Fruit fly (Drosophila melanogaster) whole organism, embryonic: ENCODE data around the gene CG31798.
A peak's percentile ranks its signal among the peaks of the same experiment; 100 is the strongest.

Experiments
- Ada2b ChIP-seq: fragments of 200-800 bp; sonication (Bioruptor generic); IDR thresholded peaks from 2 replicates; pipeline ENCODE4 v1.3.6; 2022; ENCODE audit warnings: missing biosample characterization, missing genetic modification characterization
- Adf1 ChIP-seq: fragments of 200-800 bp; sonication (Bioruptor generic); IDR thresholded peaks from 2 replicates; pipeline ENCODE4 v1.3.6; 2022; ENCODE audit warnings: missing biosample characterization, missing genetic modification characterization
- Atf3 ChIP-seq: fragments of 200-800 bp; sonication (Bioruptor generic); optimal IDR thresholded peaks from 3 replicates; lab custom pipeline; 2016; ENCODE audit warnings: missing biosample characterization, missing genetic modification characterization
- Awh ChIP-seq: fragments of 200-800 bp; sonication (Bioruptor generic); IDR thresholded peaks from 2 replicates; pipeline ENCODE4, ENCODE4 v1.3.6; 2022; ENCODE audit warnings: missing biosample characterization, missing genetic modification characterization
- BEAF-32 ChIP-seq: fragments of 200-800 bp; sonication (Bioruptor generic); optimal IDR thresholded peaks from 3 replicates; lab custom pipeline; 2017; ENCODE audit warnings: missing biosample characterization, missing genetic modification characterization, mild to moderate bottlenecking, moderate library complexity, missing genetic modification reagents
- CG10543 ChIP-seq: fragments of 200-800 bp; sonication (Bioruptor generic); optimal IDR thresholded peaks from 3 replicates; lab custom pipeline; 2017; ENCODE audit warnings: missing biosample characterization, mild to moderate bottlenecking, missing genetic modification characterization, moderate library complexity
- CG11723 ChIP-seq: fragments of 200-800 bp; sonication (Bioruptor generic); optimal IDR thresholded peaks from 2 replicates; lab custom pipeline; 2017; ENCODE audit warnings: missing biosample characterization, mild to moderate bottlenecking, missing genetic modification characterization
- CG12071 ChIP-seq: fragments of 200-800 bp; sonication (Bioruptor generic); optimal IDR thresholded peaks from 3 replicates; lab custom pipeline; 2018; ENCODE audit warnings: missing biosample characterization, mild to moderate bottlenecking, missing genetic modification characterization
- CG13287 ChIP-seq: fragments of 200-800 bp; sonication (Bioruptor generic); IDR thresholded peaks from 2 replicates; pipeline ENCODE4 v1.3.6; 2022; ENCODE audit warnings: missing biosample characterization, missing genetic modification characterization; ENCODE audit not compliant: partially characterized antibody
- CG13296 ChIP-seq: fragments of 200-800 bp; sonication (Bioruptor generic); optimal IDR thresholded peaks from 3 replicates; lab custom pipeline; 2018; ENCODE audit warnings: missing biosample characterization, mild to moderate bottlenecking, missing genetic modification characterization
- CG13775 ChIP-seq: fragments of 200-800 bp; sonication (Bioruptor generic); optimal IDR thresholded peaks from 3 replicates; lab custom pipeline; 2017; ENCODE audit warnings: missing biosample characterization, mild to moderate bottlenecking, missing genetic modification characterization
- CG2199 ChIP-seq: fragments of 200-800 bp; sonication (Bioruptor generic); IDR thresholded peaks from 3 replicates; pipeline ENCODE4 v1.3.6; 2022; ENCODE audit warnings: missing biosample characterization, missing genetic modification characterization
- CG2875 ChIP-seq: fragments of 200-800 bp; sonication (Bioruptor generic); optimal IDR thresholded peaks from 2 replicates; lab custom pipeline; 2017; ENCODE audit warnings: missing biosample characterization, mild to moderate bottlenecking, missing genetic modification characterization, missing genetic modification reagents
- CG3407 ChIP-seq: fragments of 200-800 bp; sonication (Bioruptor generic); optimal IDR thresholded peaks from 2 replicates; lab custom pipeline; 2018; ENCODE audit warnings: missing biosample characterization, mild to moderate bottlenecking, missing genetic modification characterization
- CG34376 ChIP-seq: fragments of 200-800 bp; sonication (Bioruptor generic); optimal IDR thresholded peaks from 2 replicates; lab custom pipeline; 2018; ENCODE audit warnings: missing biosample characterization, mild to moderate bottlenecking, missing genetic modification characterization
- CG3847 ChIP-seq: fragments of 200-800 bp; sonication (Bioruptor generic); IDR thresholded peaks from 2 replicates; pipeline ENCODE4 v1.3.6; 2022; ENCODE audit warnings: missing biosample characterization, missing genetic modification characterization
- CG8281 ChIP-seq: fragments of 200-800 bp; sonication (Bioruptor generic); optimal IDR thresholded peaks from 2 replicates; lab custom pipeline; 2018; ENCODE audit warnings: missing biosample characterization, mild to moderate bottlenecking, missing genetic modification characterization, moderate library complexity
- CG9817 ChIP-seq: fragments of 200-800 bp; sonication (Bioruptor generic); optimal IDR thresholded peaks from 2 replicates; lab custom pipeline; 2018; ENCODE audit warnings: missing biosample characterization, mild to moderate bottlenecking, missing genetic modification characterization, moderate library complexity
- Dfd ChIP-seq, 2 experiments: fragments of >200 bp; optimal IDR thresholded peaks; 2 replicates each; lab custom pipeline; 2017; ENCODE audit warnings: missing biosample characterization in 2 of 2, missing genetic modification characterization in 2 of 2
- Dll ChIP-seq: fragments of 200-800 bp; sonication (Bioruptor generic); IDR thresholded peaks from 4 replicates; pipeline ENCODE4 v1.3.6; 2022; ENCODE audit warnings: missing biosample characterization, missing genetic modification characterization; ENCODE audit not compliant: partially characterized antibody
- E2f1 ChIP-seq: fragments of 200-800 bp; sonication (Bioruptor generic); IDR thresholded peaks from 2 replicates; pipeline ENCODE4 v1.3.6; 2022; ENCODE audit warnings: missing biosample characterization, missing genetic modification characterization
- ERR ChIP-seq: fragments of 200-800 bp; sonication (Bioruptor generic); optimal IDR thresholded peaks from 2 replicates; lab custom pipeline; 2016; ENCODE audit warnings: missing biosample characterization, missing genetic modification characterization
- Jarid2 ChIP-seq: fragments of 200-800 bp; sonication (Bioruptor generic); optimal IDR thresholded peaks from 3 replicates; lab custom pipeline; 2017; ENCODE audit warnings: mild to moderate bottlenecking, missing biosample characterization, missing genetic modification reagents, missing genetic modification characterization
- Med ChIP-seq: fragments of 200-800 bp; sonication (Bioruptor generic); peaks from one replicate; lab custom pipeline; 2016; ENCODE audit warnings: missing biosample characterization, missing genetic modification characterization, mild to moderate bottlenecking, inconsistent platforms, moderate library complexity
- Mrtf ChIP-seq: fragments of 200-800 bp; sonication (Bioruptor generic); IDR thresholded peaks from 3 replicates; pipeline ENCODE4 v1.3.6; 2022; ENCODE audit warnings: missing biosample characterization, missing genetic modification characterization
- Nf-YB ChIP-seq: fragments of 200-800 bp; sonication (Bioruptor generic); optimal IDR thresholded peaks from 3 replicates; lab custom pipeline; 2019; ENCODE audit warnings: missing biosample characterization, mild to moderate bottlenecking, missing genetic modification characterization, moderate library complexity
- Spps ChIP-seq: fragments of 200-800 bp; sonication (Bioruptor generic); optimal IDR thresholded peaks from 2 replicates; lab custom pipeline; 2018; ENCODE audit warnings: missing biosample characterization, mild to moderate bottlenecking, missing genetic modification characterization
- ase ChIP-seq: fragments of 200-800 bp; sonication (Bioruptor generic); IDR thresholded peaks from 3 replicates; pipeline ENCODE4 v1.3.6; 2022; ENCODE audit warnings: missing biosample characterization, missing genetic modification characterization
- cad ChIP-seq: fragments of >200 bp; optimal IDR thresholded peaks from 2 replicates; lab custom pipeline; 2017; ENCODE audit warnings: missing biosample characterization, missing genetic modification characterization
- cg ChIP-seq: fragments of 200-800 bp; sonication (Bioruptor generic); optimal IDR thresholded peaks from 3 replicates; lab custom pipeline; 2019; ENCODE audit warnings: missing biosample characterization, mild to moderate bottlenecking, missing genetic modification characterization, moderate library complexity
- chif ChIP-seq, 2 experiments: fragments of 200-800 bp; sonication (Bioruptor generic); optimal IDR thresholded peaks; 3 replicates each; lab custom pipeline; 2016; ENCODE audit warnings: missing biosample characterization in 2 of 2, missing genetic modification characterization in 2 of 2
- chinmo ChIP-seq: fragments of 200-800 bp; sonication (Bioruptor generic); IDR thresholded peaks from 4 replicates; pipeline ENCODE4 v1.3.6; 2022; ENCODE audit warnings: missing biosample characterization, missing genetic modification characterization; ENCODE audit not compliant: partially characterized antibody
- corto ChIP-seq: fragments of 200-800 bp; sonication (Bioruptor generic); optimal IDR thresholded peaks from 2 replicates; lab custom pipeline; 2016; ENCODE audit warnings: missing biosample characterization, mild to moderate bottlenecking, missing genetic modification characterization, moderate library complexity
- gem ChIP-seq: fragments of 200-800 bp; sonication (Bioruptor generic); optimal IDR thresholded peaks from 2 replicates; lab custom pipeline; 2019; ENCODE audit warnings: missing biosample characterization, mild to moderate bottlenecking, missing genetic modification characterization, moderate library complexity
- jumu ChIP-seq: fragments of 200-800 bp; sonication (Bioruptor generic); optimal IDR thresholded peaks from 3 replicates; lab custom pipeline; 2016; ENCODE audit warnings: missing biosample characterization, missing genetic modification characterization
- lov ChIP-seq, 2 experiments: fragments of 200-800 bp in 1 of 2; fragments of >200 bp in 1 of 2; sonication (Bioruptor generic) in 1 of 2; IDR thresholded peaks in 1 of 2; optimal IDR thresholded peaks in 1 of 2; 2 replicates in 1 of 2; 3 replicates in 1 of 2; pipeline versions ENCODE4 v1.3.6 to Lab custom; 2017 to 2022; ENCODE audit warnings: missing biosample characterization in 1 of 2, missing genetic modification characterization in 1 of 2
- otp ChIP-seq: fragments of 200-800 bp; sonication (Bioruptor generic); IDR thresholded peaks from 3 replicates; pipeline ENCODE4, ENCODE4 v1.3.6; 2022; ENCODE audit warnings: missing biosample characterization, missing genetic modification characterization
- peb ChIP-seq: fragments of 200-800 bp; sonication (Bioruptor generic); IDR thresholded peaks from 2 replicates; pipeline ENCODE4 v1.3.6; 2022; ENCODE audit warnings: missing biosample characterization, missing genetic modification characterization
- pum ChIP-seq: fragments of 200-800 bp; sonication (Bioruptor generic); optimal IDR thresholded peaks from 2 replicates; lab custom pipeline; 2016; ENCODE audit warnings: missing biosample characterization, missing genetic modification characterization
- scrt ChIP-seq: fragments of 200-800 bp; sonication (Bioruptor generic); optimal IDR thresholded peaks from 2 replicates; lab custom pipeline; 2018; ENCODE audit warnings: missing biosample characterization, mild to moderate bottlenecking, missing genetic modification characterization, moderate library complexity
- sd ChIP-seq: fragments of 200-800 bp; sonication (Bioruptor generic); optimal IDR thresholded peaks from 3 replicates; lab custom pipeline; 2018; ENCODE audit warnings: missing biosample characterization, mild to moderate bottlenecking, missing genetic modification characterization, moderate library complexity
- slou ChIP-seq: fragments of 200-800 bp; sonication (Bioruptor generic); optimal IDR thresholded peaks from 3 replicates; lab custom pipeline; 2016; ENCODE audit warnings: missing biosample characterization, missing genetic modification characterization
- tap ChIP-seq: fragments of 200-800 bp; optimal IDR thresholded peaks from 3 replicates; lab custom pipeline; 2019; ENCODE audit warnings: missing biosample characterization, mild to moderate bottlenecking, missing genetic modification characterization, moderate library complexity
- vfl ChIP-seq: fragments of 200-800 bp; sonication (Bioruptor generic); optimal IDR thresholded peaks from 2 replicates; lab custom pipeline; 2016; ENCODE audit warnings: missing biosample characterization, missing genetic modification characterization
- z ChIP-seq: fragments of 200-800 bp; sonication (Bioruptor generic); IDR thresholded peaks from 3 replicates; pipeline ENCODE4 v1.3.6; 2022; ENCODE audit warnings: missing biosample characterization, missing genetic modification characterization
- zf30C ChIP-seq: fragments of 200-800 bp; sonication (Bioruptor generic); optimal IDR thresholded peaks from 3 replicates; lab custom pipeline; 2018; ENCODE audit warnings: missing biosample characterization, mild to moderate bottlenecking, missing genetic modification characterization

Gene CG31798

DNA sequence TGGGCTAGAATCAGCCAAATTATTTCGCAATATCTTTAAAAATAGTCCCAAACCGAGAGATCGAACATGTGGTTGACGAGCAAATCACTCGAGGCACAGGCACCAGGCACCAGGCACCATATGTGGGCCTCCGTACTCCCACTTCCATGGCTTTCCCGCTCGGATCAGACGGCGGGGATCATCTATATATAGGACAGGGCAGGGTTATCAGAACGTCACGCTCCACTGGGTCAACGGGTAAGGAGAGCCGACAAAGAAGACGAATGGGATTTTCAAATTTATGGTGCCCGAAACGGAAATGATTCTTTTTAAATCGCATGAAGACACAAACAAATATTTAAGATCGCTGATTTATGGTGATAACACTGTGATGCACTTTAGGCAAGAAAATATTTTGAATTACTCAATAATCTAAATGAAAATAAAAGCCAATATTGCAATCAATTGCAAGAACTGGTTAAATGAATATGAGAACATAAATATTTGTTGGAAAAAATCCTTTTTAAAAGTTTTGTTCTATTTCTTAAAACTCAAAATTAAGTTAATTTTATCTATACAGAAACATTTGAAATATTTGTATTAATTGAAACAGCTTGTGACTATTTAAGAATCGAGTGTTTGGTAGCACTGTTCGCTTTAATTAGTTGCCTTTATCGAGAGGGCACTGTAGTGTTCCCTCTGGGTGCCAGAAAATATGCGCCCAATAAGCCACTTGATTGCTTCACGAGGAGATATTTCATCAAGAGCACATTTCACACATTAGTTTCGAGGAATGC lies 19.3 kb downstream of the CG31798 start (continued):
- TF ChIP-seq BEAF-32 (GFP tag; lab: Kevin White, UChicago): no peak
- TF ChIP-seq vfl: no peak

DNA sequence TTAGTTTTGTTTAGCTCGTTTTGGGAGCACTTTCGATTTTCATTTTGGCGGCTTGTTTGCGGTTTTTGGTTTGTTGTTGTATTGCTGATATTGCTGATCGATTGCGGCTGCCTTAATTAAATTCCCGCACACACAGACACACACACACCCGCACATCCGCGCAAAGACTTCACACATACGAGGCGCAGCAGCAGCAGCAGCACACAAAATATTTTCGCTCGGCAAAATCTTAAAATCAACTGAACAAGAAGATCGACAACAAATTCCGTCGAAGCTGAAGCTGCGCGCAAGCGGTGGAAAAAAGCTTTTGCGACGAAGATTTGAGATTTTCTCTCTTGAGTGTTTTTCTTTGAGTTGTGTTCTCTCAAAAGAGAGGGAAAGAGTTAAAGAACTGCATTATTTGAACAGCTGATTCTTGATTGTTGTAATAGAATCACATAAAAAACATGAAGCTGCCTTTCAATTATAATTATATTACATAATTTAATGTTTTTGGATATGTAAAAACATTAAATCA lies 20.3 kb downstream of the CG31798 start:
- TF ChIP-seq CG13287 (GFP tag; lab: Robert Waterston, UW) (peak; percentile 20; the same call in 1 of the 2 replicates), cg (GFP tag; lab: Kevin White, UChicago) (peak; percentile 34), corto (no peak), ase (GFP tag; lab: Robert Waterston, UW) (no peak), Atf3 (no peak), lov (optimal IDR thresholded peaks at IDR 0.05; lab: Kevin White, UChicago) (no peak), lov (GFP tag; IDR thresholded peaks at IDR 0.05; lab: Robert Waterston, UW) (no peak), sd (tag; lab: Kevin White, UChicago) (peak; percentile 61), scrt (GFP tag; lab: Kevin White, UChicago) (no peak), slou (no peak), peb (GFP tag; lab: Robert Waterston, UW) (no peak), CG12071 (no peak), Awh (GFP tag; lab: Robert Waterston, UW) (no peak), CG10543 (GFP tag; lab: Kevin White, UChicago) (peak; percentile 4), chinmo (GFP tag; lab: Robert Waterston, UW) (peak; percentile 66; the same call in 3 of the 4 replicates), E2f1 (GFP tag; lab: Robert Waterston, UW) (no peak), gem (tag; lab: Kevin White, UChicago) (no peak), Dll (GFP tag; lab: Robert Waterston, UW) (no peak), z (GFP tag; lab: Robert Waterston, UW) (peak; percentile 93), jumu (no peak), chif (GFP tag; optimal IDR thresholded peaks at IDR 0.05; lab: Kevin White, UChicago) (no peak), CG3847 (GFP tag; lab: Robert Waterston, UW) (no peak), CG2199 (0 out of 3 replicates have a peak, but pooled peaks have one; percentile 19), zf30C (GFP tag; lab: Kevin White, UChicago) (no peak), cad (no peak), Med (GFP tag; lab: Kevin White, UChicago) (peak; percentile 33), pum (GFP tag; lab: Kevin White, UChicago) (no peak), CG11723 (GFP tag; lab: Kevin White, UChicago) (no peak), CG8281 (no peak), Ada2b (no peak), Spps (tag; lab: Kevin White, UChicago) (no peak), CG13775 (GFP tag; lab: Kevin White, UChicago) (no peak), Nf-YB (GFP tag; lab: Kevin White, UChicago) (no peak), Dfd (GFP tag; optimal IDR thresholded peaks at IDR 0.05; lab: Kevin White, UChicago) (no peak), CG9817 (tag; lab: Kevin White, UChicago) (no peak), CG3407 (no peak), CG13296 (GFP tag; lab: Kevin White, UChicago) (peak; percentile 8), CG2875 (GFP tag; lab: Kevin White, UChicago) (no peak), ERR (no peak), tap (tag; lab: Kevin White, UChicago) (no peak), Mrtf (GFP tag; lab: Robert Waterston, UW) (no peak), Jarid2 (GFP tag; lab: Kevin White, UChicago) (peak; percentile 17), otp (no peak), CG34376 (GFP tag; lab: Kevin White, UChicago) (peak; percentile 11), Adf1 (GFP tag; lab: Robert Waterston, UW) (peak; percentile 26; the same call in 1 of the 2 replicates)
